Fruit fly (Drosophila melanogaster) whole organism, embryonic: ENCODE data around the gene CG43845.

Experiments
- Adf1 ChIP-seq: fragments of 200-800 bp; sonication (Bioruptor generic); IDR thresholded peaks from 2 replicates; pipeline ENCODE4 v1.3.6; 2022; ENCODE audit warnings: missing biosample characterization, missing genetic modification characterization
- Antp ChIP-seq: fragments of 200-800 bp; sonication (Bioruptor generic); optimal IDR thresholded peaks from 3 replicates; lab custom pipeline; 2016; ENCODE audit warnings: missing biosample characterization, missing genetic modification characterization
- Blimp-1 ChIP-seq: fragments of 200-800 bp; sonication (Bioruptor generic); optimal IDR thresholded peaks from 3 replicates; lab custom pipeline; 2018; ENCODE audit warnings: missing biosample characterization, missing genetic modification characterization, mild to moderate bottlenecking, moderate library complexity, missing genetic modification reagents
- BtbVII ChIP-seq: fragments of 200-800 bp; sonication (Bioruptor generic); optimal IDR thresholded peaks from 3 replicates; lab custom pipeline; 2017; ENCODE audit warnings: missing biosample characterization, mild to moderate bottlenecking, missing genetic modification characterization
- CG10147 ChIP-seq: fragments of 200-800 bp; sonication (Bioruptor generic); optimal IDR thresholded peaks from 2 replicates; lab custom pipeline; 2019; ENCODE audit warnings: missing biosample characterization, mild to moderate bottlenecking, missing genetic modification characterization, moderate library complexity
- CG12155 ChIP-seq: fragments of 200-800 bp; sonication (Bioruptor generic); optimal IDR thresholded peaks from 3 replicates; lab custom pipeline; 2016; ENCODE audit warnings: missing biosample characterization, missing genetic modification characterization
- CG12219 ChIP-seq: fragments of 200-800 bp; sonication (Bioruptor generic); optimal IDR thresholded peaks from 3 replicates; lab custom pipeline; 2018; ENCODE audit warnings: missing biosample characterization, mild to moderate bottlenecking, missing genetic modification characterization
- CG12299 ChIP-seq: fragments of 200-800 bp; sonication (Bioruptor generic); optimal IDR thresholded peaks from 2 replicates; lab custom pipeline; 2018; ENCODE audit warnings: missing biosample characterization, mild to moderate bottlenecking, missing genetic modification characterization
- CG13287 ChIP-seq: fragments of 200-800 bp; sonication (Bioruptor generic); IDR thresholded peaks from 2 replicates; pipeline ENCODE4 v1.3.6; 2022; ENCODE audit warnings: missing biosample characterization, missing genetic modification characterization; ENCODE audit not compliant: partially characterized antibody
- CG13624 ChIP-seq: fragments of 200-800 bp; sonication (Bioruptor generic); optimal IDR thresholded peaks from 2 replicates; lab custom pipeline; 2016; ENCODE audit warnings: missing biosample characterization, missing genetic modification characterization
- CG14860 ChIP-seq: fragments of 200-800 bp; sonication (Bioruptor generic); IDR thresholded peaks from 3 replicates; pipeline ENCODE4 v1.3.6; 2022; ENCODE audit warnings: missing biosample characterization, missing genetic modification characterization; ENCODE audit not compliant: partially characterized antibody
- CG14965 ChIP-seq: fragments of 200-800 bp; sonication (Bioruptor generic); optimal IDR thresholded peaks from 2 replicates; lab custom pipeline; 2016; ENCODE audit warnings: missing biosample characterization, missing genetic modification characterization, borderline replicate concordance
- CG15514 ChIP-seq: fragments of 200-800 bp; sonication (Bioruptor generic); optimal IDR thresholded peaks from 3 replicates; lab custom pipeline; 2017; ENCODE audit warnings: missing biosample characterization, missing genetic modification characterization, mild to moderate bottlenecking, moderate library complexity, missing genetic modification reagents
- CG1792 ChIP-seq: fragments of 200-800 bp; sonication (Bioruptor generic); optimal IDR thresholded peaks from 2 replicates; lab custom pipeline; 2016; ENCODE audit warnings: missing biosample characterization, missing genetic modification characterization
- CG18764 ChIP-seq: fragments of 200-800 bp; sonication (Bioruptor generic); optimal IDR thresholded peaks from 3 replicates; lab custom pipeline; 2016; ENCODE audit warnings: missing biosample characterization, missing genetic modification characterization
- CG2202 ChIP-seq: fragments of 200-800 bp; sonication (Bioruptor generic); optimal IDR thresholded peaks from 2 replicates; lab custom pipeline; 2018; ENCODE audit warnings: missing biosample characterization, mild to moderate bottlenecking, missing genetic modification characterization
- CG3065 ChIP-seq: fragments of 200-800 bp; sonication (Bioruptor generic); optimal IDR thresholded peaks from 2 replicates; lab custom pipeline; 2016; ENCODE audit warnings: missing biosample characterization, missing genetic modification characterization
- CG31365 ChIP-seq: fragments of 200-800 bp; sonication (Bioruptor generic); optimal IDR thresholded peaks from 2 replicates; lab custom pipeline; 2018; ENCODE audit warnings: missing biosample characterization, mild to moderate bottlenecking, missing genetic modification characterization
- CG3407 ChIP-seq: fragments of 200-800 bp; sonication (Bioruptor generic); optimal IDR thresholded peaks from 2 replicates; lab custom pipeline; 2018; ENCODE audit warnings: missing biosample characterization, mild to moderate bottlenecking, missing genetic modification characterization
- CG4282 ChIP-seq: fragments of 200-800 bp; sonication (Bioruptor generic); optimal IDR thresholded peaks from 2 replicates; lab custom pipeline; 2016; ENCODE audit warnings: missing biosample characterization, missing genetic modification characterization
- CG6175 ChIP-seq: fragments of 200-800 bp; sonication (Bioruptor generic); IDR thresholded peaks from 3 replicates; pipeline ENCODE4 v1.3.6; 2022; ENCODE audit warnings: missing biosample characterization, missing genetic modification characterization
- CG9609 ChIP-seq: fragments of 200-800 bp; sonication (Bioruptor generic); optimal IDR thresholded peaks from 3 replicates; lab custom pipeline; 2016; ENCODE audit warnings: missing biosample characterization, missing genetic modification characterization
- Dad ChIP-seq: fragments of 200-800 bp; sonication (Bioruptor generic); optimal IDR thresholded peaks from 3 replicates; lab custom pipeline; 2016; ENCODE audit warnings: missing biosample characterization, missing genetic modification characterization
- Dll ChIP-seq: fragments of 200-800 bp; sonication (Bioruptor generic); IDR thresholded peaks from 4 replicates; pipeline ENCODE4 v1.3.6; 2022; ENCODE audit warnings: missing biosample characterization, missing genetic modification characterization; ENCODE audit not compliant: partially characterized antibody
- HHEX ChIP-seq: fragments of 200-800 bp; sonication (Bioruptor generic); optimal IDR thresholded peaks from 3 replicates; lab custom pipeline; 2017; ENCODE audit warnings: missing biosample characterization, mild to moderate bottlenecking, missing genetic modification characterization, missing genetic modification reagents
- Mad ChIP-seq: fragments of 200-800 bp; sonication (Bioruptor generic); optimal IDR thresholded peaks from 2 replicates; lab custom pipeline; 2016; ENCODE audit warnings: missing biosample characterization, missing genetic modification characterization
- NC2α ChIP-seq: fragments of 200-800 bp; sonication (Bioruptor generic); optimal IDR thresholded peaks from 2 replicates; lab custom pipeline; 2016; ENCODE audit warnings: missing biosample characterization, missing genetic modification characterization
- NFAT ChIP-seq: fragments of 200-800 bp; sonication (Bioruptor generic); IDR thresholded peaks from 2 replicates; pipeline ENCODE4 v1.3.6; 2022; ENCODE audit warnings: missing biosample characterization, missing genetic modification characterization
- Oaz ChIP-seq: fragments of 200-800 bp; sonication (Bioruptor generic); IDR thresholded peaks from 2 replicates; pipeline ENCODE4 v1.3.6; 2022; ENCODE audit warnings: missing biosample characterization, missing genetic modification characterization
- Sin3A ChIP-seq: fragments of >200 bp; optimal IDR thresholded peaks from 2 replicates; lab custom pipeline; 2018
- Xrp1 ChIP-seq: fragments of 200-800 bp; sonication (Bioruptor generic); IDR thresholded peaks from 2 replicates; pipeline ENCODE4 v1.3.6; 2022; ENCODE audit warnings: missing biosample characterization, missing genetic modification characterization
- ase ChIP-seq: fragments of 200-800 bp; sonication (Bioruptor generic); IDR thresholded peaks from 3 replicates; pipeline ENCODE4 v1.3.6; 2022; ENCODE audit warnings: missing biosample characterization, missing genetic modification characterization
- ash1 ChIP-seq: fragments of 200-800 bp; sonication (Bioruptor generic); optimal IDR thresholded peaks from 2 replicates; lab custom pipeline; 2018; ENCODE audit warnings: missing biosample characterization, mild to moderate bottlenecking, missing genetic modification characterization
- bigmax ChIP-seq: fragments of 200-800 bp; sonication (Bioruptor generic); optimal IDR thresholded peaks from 2 replicates; lab custom pipeline; 2018; ENCODE audit warnings: missing biosample characterization, mild to moderate bottlenecking, missing genetic modification characterization
- cad ChIP-seq: fragments of >200 bp; optimal IDR thresholded peaks from 2 replicates; lab custom pipeline; 2017; ENCODE audit warnings: missing biosample characterization, missing genetic modification characterization
- cas ChIP-seq: fragments of 200-800 bp; sonication (Bioruptor generic); IDR thresholded peaks from 2 replicates; pipeline ENCODE4 v1.3.6; 2022; ENCODE audit warnings: missing biosample characterization, missing genetic modification characterization
- corto ChIP-seq: fragments of 200-800 bp; sonication (Bioruptor generic); optimal IDR thresholded peaks from 2 replicates; lab custom pipeline; 2016; ENCODE audit warnings: missing biosample characterization, mild to moderate bottlenecking, missing genetic modification characterization, moderate library complexity
- crc ChIP-seq: fragments of 200-800 bp; sonication (Bioruptor generic); optimal IDR thresholded peaks from 2 replicates; lab custom pipeline; 2016; ENCODE audit warnings: missing biosample characterization, missing genetic modification characterization
- crp ChIP-seq, 2 experiments: fragments of 200-800 bp; sonication (Bioruptor generic); optimal IDR thresholded peaks; 2 replicates in 1 of 2; 3 replicates in 1 of 2; lab custom pipeline; 2017; ENCODE audit warnings: missing biosample characterization in 2 of 2, missing genetic modification characterization in 2 of 2, mild to moderate bottlenecking in 1 of 2, moderate library complexity in 1 of 2
- da ChIP-seq: fragments of 200-800 bp; sonication (Bioruptor generic); optimal IDR thresholded peaks from 2 replicates; lab custom pipeline; 2016; ENCODE audit warnings: missing biosample characterization, missing genetic modification characterization
- dpn ChIP-seq, 2 experiments: fragments of 200-800 bp; sonication (Bioruptor generic); optimal IDR thresholded peaks; 3 replicates each; lab custom pipeline; 2016; ENCODE audit warnings: missing biosample characterization in 2 of 2, missing genetic modification characterization in 2 of 2
- grn ChIP-seq: fragments of 200-800 bp; sonication (Bioruptor generic); optimal IDR thresholded peaks from 3 replicates; lab custom pipeline; 2017; ENCODE audit warnings: missing biosample characterization, missing genetic modification characterization
- ken ChIP-seq: fragments of 200-800 bp; sonication (Bioruptor generic); IDR thresholded peaks from 3 replicates; pipeline ENCODE4 v1.3.6; 2022; ENCODE audit warnings: missing biosample characterization, missing genetic modification characterization
- lbe ChIP-seq: fragments of 200-800 bp; sonication (Bioruptor generic); optimal IDR thresholded peaks from 2 replicates; lab custom pipeline; 2016; ENCODE audit warnings: missing biosample characterization, mild to moderate bottlenecking, missing genetic modification characterization
- mirr ChIP-seq: fragments of 200-800 bp; sonication (Bioruptor generic); optimal IDR thresholded peaks from 3 replicates; lab custom pipeline; 2018; ENCODE audit warnings: missing biosample characterization, mild to moderate bottlenecking, missing genetic modification characterization
- nmo ChIP-seq: fragments of 200-800 bp; sonication (Bioruptor generic); optimal IDR thresholded peaks from 2 replicates; lab custom pipeline; 2018; ENCODE audit warnings: missing biosample characterization, mild to moderate bottlenecking, missing genetic modification characterization, moderate library complexity
- pzg ChIP-seq: fragments of 200-800 bp; sonication (Bioruptor generic); optimal IDR thresholded peaks from 3 replicates; lab custom pipeline; 2018; ENCODE audit warnings: missing biosample characterization, mild to moderate bottlenecking, missing genetic modification characterization, moderate library complexity
- run ChIP-seq: fragments of 200-800 bp; sonication (Bioruptor generic); optimal IDR thresholded peaks from 3 replicates; lab custom pipeline; 2018; ENCODE audit warnings: missing biosample characterization, mild to moderate bottlenecking, missing genetic modification characterization
- sima ChIP-seq: fragments of 200-800 bp; sonication (Bioruptor generic); optimal IDR thresholded peaks from 2 replicates; lab custom pipeline; 2016; ENCODE audit warnings: missing biosample characterization, missing genetic modification characterization
- slou ChIP-seq: fragments of 200-800 bp; sonication (Bioruptor generic); optimal IDR thresholded peaks from 3 replicates; lab custom pipeline; 2016; ENCODE audit warnings: missing biosample characterization, missing genetic modification characterization
- ssp ChIP-seq: fragments of 200-800 bp; sonication (Bioruptor generic); IDR thresholded peaks from 2 replicates; pipeline ENCODE4 v1.3.6; 2022; ENCODE audit warnings: missing biosample characterization, missing genetic modification characterization
- twi ChIP-seq: fragments of 200-800 bp; optimal IDR thresholded peaks from 2 replicates; lab custom pipeline; 2019; ENCODE audit warnings: missing biosample characterization, mild to moderate bottlenecking, missing genetic modification characterization, moderate library complexity

Gene CG43845

DNA sequence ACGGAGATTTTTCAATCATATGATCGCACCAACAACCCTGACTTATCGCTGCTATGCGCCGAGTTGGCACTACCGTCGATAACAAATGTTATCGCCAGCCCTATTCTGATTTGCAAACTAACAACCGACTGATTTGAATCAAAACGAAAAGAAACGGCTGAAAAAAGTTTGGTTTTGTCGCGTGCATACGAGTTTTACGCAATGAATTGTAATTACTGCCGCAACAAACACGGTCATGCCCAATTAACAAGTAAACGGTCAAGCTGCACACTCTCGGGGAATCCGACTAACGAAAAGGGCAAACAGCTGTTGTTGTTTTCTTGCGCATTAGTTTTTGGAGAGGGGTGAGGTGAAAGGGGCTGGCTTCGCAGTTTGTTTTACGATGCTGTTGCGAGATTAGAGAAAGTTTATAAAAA is 41.9 kb upstream of the CG43845 start, which contains the start of the genes CG14671 and CG12746 (continued):
- TF ChIP-seq CG18764 (GFP tag; lab: Kevin White, UChicago), result no peak
- no peak for TF ChIP-seq Dad (GFP tag; lab: Kevin White, UChicago)
- no peak for TF ChIP-seq cas (GFP tag; lab: Robert Waterston, UW)
- peak; percentile 22 for TF ChIP-seq CG12299
- no peak for TF ChIP-seq Oaz (GFP tag; lab: Robert Waterston, UW)
- peak; percentile 34 for TF ChIP-seq nmo
- TF ChIP-seq NFAT, result no peak
- no peak for TF ChIP-seq Antp
- TF ChIP-seq sima (GFP tag; lab: Kevin White, UChicago), result no peak
- TF ChIP-seq ken (GFP tag; lab: Robert Waterston, UW), result no peak
- peak; percentile 53 for TF ChIP-seq CG13287 (GFP tag; lab: Robert Waterston, UW)
- peak; percentile 22 for TF ChIP-seq mirr
- no peak for TF ChIP-seq CG12219
- no peak for TF ChIP-seq CG9609
- no peak for TF ChIP-seq CG6175 (GFP tag; lab: Robert Waterston, UW)
- peak; percentile 44 for TF ChIP-seq grn
- no peak for TF ChIP-seq CG3407 (GFP tag; lab: Kevin White, UChicago)
- peak; percentile 63 for TF ChIP-seq pzg (GFP tag; lab: Kevin White, UChicago)
- TF ChIP-seq CG31365, result no peak
- no peak for TF ChIP-seq run
- TF ChIP-seq CG1792 (GFP tag; lab: Kevin White, UChicago), result no peak
- TF ChIP-seq dpn (GFP tag; optimal IDR thresholded peaks at IDR 0.05; lab: Kevin White, UChicago), result no peak
- TF ChIP-seq CG2202 (tag; lab: Kevin White, UChicago), result no peak
- no peak for TF ChIP-seq da
- TF ChIP-seq CG10147, result no peak
- no peak for TF ChIP-seq Adf1
- no peak for TF ChIP-seq ash1 (GFP tag; lab: Kevin White, UChicago)
- no peak for TF ChIP-seq bigmax (GFP tag; lab: Kevin White, UChicago)
- no peak for TF ChIP-seq cad (GFP tag; lab: Kevin White, UChicago)
- TF ChIP-seq CG3065 (GFP tag; lab: Kevin White, UChicago), result no peak
- TF ChIP-seq CG13624 (GFP tag; lab: Kevin White, UChicago), result no peak
- no peak for TF ChIP-seq ase
- no peak for TF ChIP-seq lbe (GFP tag; lab: Kevin White, UChicago)
- TF ChIP-seq Sin3A (lab: Kevin White, UChicago), result peak; percentile 62
- TF ChIP-seq CG4282 (GFP tag; lab: Kevin White, UChicago), result no peak
- no peak for TF ChIP-seq corto (GFP tag; lab: Kevin White, UChicago)
- TF ChIP-seq CG15514 (GFP tag; lab: Kevin White, UChicago), result no peak
- TF ChIP-seq CG14860 (GFP tag; lab: Robert Waterston, UW), result no peak
- no peak for TF ChIP-seq ssp
- no peak for TF ChIP-seq CG14965 (GFP tag; lab: Kevin White, UChicago)
- no peak for TF ChIP-seq Mad (GFP tag; lab: Kevin White, UChicago)
- TF ChIP-seq BtbVII (GFP tag; lab: Kevin White, UChicago), result no peak
- TF ChIP-seq twi (tag; lab: Kevin White, UChicago), result no peak
- no peak for TF ChIP-seq crc (GFP tag; lab: Kevin White, UChicago)
- no peak for TF ChIP-seq Blimp-1
- no peak for TF ChIP-seq slou
- TF ChIP-seq Xrp1 (GFP tag; lab: Robert Waterston, UW), result no peak
- peak; percentile 51; the same call in 2 of the 4 replicates for TF ChIP-seq Dll
- TF ChIP-seq NC2α (GFP tag; lab: Kevin White, UChicago), result no peak
- peak; percentile 68 to 96 for TF ChIP-seq crp (GFP tag; optimal IDR thresholded peaks at IDR 0.05; lab: Kevin White, UChicago)
- no peak for TF ChIP-seq HHEX (GFP tag; lab: Kevin White, UChicago)
- no peak for TF ChIP-seq CG12155 (GFP tag; lab: Kevin White, UChicago)
